Fruit fly (Drosophila melanogaster) whole organism, adult: ENCODE results near the gene beat-IV.

Experiments
- CG11617 ChIP-seq: fragments of 200-800 bp; sonication (Bioruptor generic); optimal IDR thresholded peaks from 2 replicates; lab custom pipeline; 2017; ENCODE audit warnings: mild to moderate bottlenecking, missing biosample characterization, missing genetic modification reagents, missing genetic modification characterization
- CG12768 ChIP-seq: fragments of 200-800 bp; sonication (Bioruptor generic); optimal IDR thresholded peaks from 2 replicates; lab custom pipeline; 2017; ENCODE audit warnings: missing biosample characterization, missing genetic modification characterization, mild to moderate bottlenecking, moderate library complexity, missing genetic modification reagents
- CG5204 ChIP-seq: fragments of 200-800 bp; sonication (Bioruptor generic); optimal IDR thresholded peaks from 2 replicates; lab custom pipeline; 2016; ENCODE audit warnings: missing biosample characterization, missing genetic modification characterization
- CG7045 ChIP-seq: fragments of 200-800 bp; sonication (Bioruptor generic); optimal IDR thresholded peaks from 2 replicates; lab custom pipeline; 2017; ENCODE audit warnings: missing biosample characterization, mild to moderate bottlenecking, missing genetic modification characterization
- Hr96 ChIP-seq: fragments of 200-800 bp; sonication (Bioruptor generic); optimal IDR thresholded peaks from 2 replicates; lab custom pipeline; 2016; ENCODE audit warnings: missing biosample characterization, missing genetic modification characterization
- bab1 ChIP-seq: fragments of 200-800 bp; sonication (Bioruptor generic); optimal IDR thresholded peaks from 3 replicates; lab custom pipeline; 2019; ENCODE audit warnings: missing biosample characterization, mild to moderate bottlenecking, missing genetic modification characterization, moderate library complexity
- cic ChIP-seq: fragments of 200-800 bp; sonication (Bioruptor generic); optimal IDR thresholded peaks from 2 replicates; lab custom pipeline; 2017; ENCODE audit warnings: missing biosample characterization, mild to moderate bottlenecking, missing genetic modification characterization, moderate library complexity
- cnc ChIP-seq, 2 experiments: fragments of >200 bp; optimal IDR thresholded peaks; 2 replicates each; lab custom pipeline; 2017
- kay ChIP-seq: fragments of 200-800 bp; sonication (Bioruptor generic); peaks from one replicate; lab custom pipeline; 2016; ENCODE audit warnings: missing biosample characterization, missing genetic modification characterization, borderline replicate concordance
- toe ChIP-seq: fragments of 200-800 bp; sonication (Bioruptor generic); optimal IDR thresholded peaks from 2 replicates; lab custom pipeline; 2016; ENCODE audit warnings: missing biosample characterization, missing genetic modification characterization

DNA sequence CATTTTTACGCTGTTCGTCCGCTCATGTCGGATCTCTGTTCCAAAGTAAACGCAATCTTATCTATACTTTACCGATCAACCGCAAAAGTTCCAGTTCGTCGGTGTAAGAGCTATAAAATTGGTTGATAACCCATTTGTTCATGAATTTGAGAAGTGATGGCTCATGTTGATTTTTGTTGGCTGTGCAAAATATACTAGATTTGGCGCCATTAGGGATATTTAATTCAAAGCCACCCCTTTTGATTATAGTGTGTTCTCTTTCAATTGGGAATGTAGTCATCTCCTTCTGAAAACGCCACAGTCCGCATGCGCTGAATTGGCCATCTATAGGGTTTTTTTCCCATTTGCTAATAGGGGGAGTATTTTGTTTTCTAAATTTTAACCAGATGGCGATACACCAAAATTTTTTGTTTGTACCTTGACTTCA is 18.5 kb upstream of the beat-IV start, which contains the start of gene Ugt303B2:
- no peak for TF ChIP-seq Hr96 (GFP tag; lab: Kevin White, UChicago)
- TF ChIP-seq bab1 (GFP tag; lab: Kevin White, UChicago): no peak
- TF ChIP-seq CG7045 (GFP tag; lab: Kevin White, UChicago): no peak
- no peak for TF ChIP-seq CG11617 (GFP tag; lab: Kevin White, UChicago)
- TF ChIP-seq CG5204 (GFP tag; lab: Kevin White, UChicago): no peak
- TF ChIP-seq cnc (optimal IDR thresholded peaks at IDR 0.05; lab: Kevin White, UChicago): no peak
- TF ChIP-seq CG12768 (GFP tag; lab: Kevin White, UChicago): no peak
- no peak for TF ChIP-seq toe (GFP tag; lab: Kevin White, UChicago)
- no peak for TF ChIP-seq kay (GFP tag; lab: Kevin White, UChicago)
- no peak for TF ChIP-seq cic (GFP tag; lab: Kevin White, UChicago)
